Worm (Caenorhabditis elegans): ENCODE data around the gene F16B3.2.

ce11 chrV:1270611-1271010 is 44.3 kb upstream of the F16B3.2 start, which contains the start of gene Y75B7B.1:
- TF ChIP-seq nhr-76 (tag; optimal IDR thresholded peaks at IDR 0.05) (no peak), pha-4 (tag; optimal IDR thresholded peaks at IDR 0.05) (no peak), nhr-11 (tag; optimal IDR thresholded peaks at IDR 0.05) (no peak), nhr-25 (tag; optimal IDR thresholded peaks at IDR 0.05) (no peak), egl-27 (tag; optimal IDR thresholded peaks at IDR 0.05) (no peak), nhr-12 (tag; optimal IDR thresholded peaks at IDR 0.05) (no peak), ztf-11 (tag; optimal IDR thresholded peaks at IDR 0.05) (no peak), egl-5 (tag; optimal IDR thresholded peaks at IDR 0.05) (no peak), snpc-4 (tag; optimal IDR thresholded peaks at IDR 0.05) (no peak), elt-1 (tag; optimal IDR thresholded peaks at IDR 0.05) (no peak), fos-1 (tag; optimal IDR thresholded peaks at IDR 0.05) (no peak), ama-1 (optimal IDR thresholded peaks at IDR 0.05) (no peak), daf-12 (tag; optimal IDR thresholded peaks at IDR 0.05) (no peak), ceh-82 (tag; optimal IDR thresholded peaks at IDR 0.05) (no peak)
